Worm (Caenorhabditis elegans) whole organism, L2 larva: ENCODE results near the gene C18H7.1.

Experiments
- C34F6.9 ChIP-seq: fragments of 150-350 bp; optimal IDR thresholded peaks from 2 replicates; lab custom pipeline; 2014; ENCODE audit warnings: missing biosample characterization, missing genetic modification characterization
- F13H6.1 ChIP-seq: sonication (generic microtip); optimal IDR thresholded peaks from 2 replicates; lab custom pipeline; 2016; ENCODE audit warnings: missing genetic modification characterization, missing compliant biosample characterization
- Y55F3AM.14 ChIP-seq: fragments of 200-800 bp; sonication (Bioruptor generic); optimal IDR thresholded peaks from 2 replicates; lab custom pipeline; 2018; ENCODE audit warnings: mild to moderate bottlenecking, missing genetic modification characterization, missing compliant biosample characterization
- ZK546.5 ChIP-seq: sonication (generic microtip); optimal IDR thresholded peaks from 2 replicates; lab custom pipeline; 2017; ENCODE audit warnings: missing biosample characterization, missing genetic modification characterization
- alr-1 ChIP-seq: fragments of 150-350 bp; optimal IDR thresholded peaks from 2 replicates; lab custom pipeline; 2014; ENCODE audit warnings: missing biosample characterization, missing genetic modification characterization
- aly-2 ChIP-seq: fragments of 150-350 bp; optimal IDR thresholded peaks from 2 replicates; lab custom pipeline; 2014; ENCODE audit warnings: missing biosample characterization, missing genetic modification characterization
- ama-1 ChIP-seq: fragments of 150-350 bp; optimal IDR thresholded peaks from 2 replicates; lab custom pipeline; 2018; ENCODE audit warnings: inconsistent platforms
- ceh-16 ChIP-seq: fragments of 150-350 bp; optimal IDR thresholded peaks from 2 replicates; lab custom pipeline; 2014; ENCODE audit warnings: missing biosample characterization, missing genetic modification characterization
- ceh-82 ChIP-seq: fragments of 150-350 bp; optimal IDR thresholded peaks from 2 replicates; lab custom pipeline; 2014; ENCODE audit warnings: missing biosample characterization, missing genetic modification characterization
- egl-27 ChIP-seq: sonication (generic microtip); optimal IDR thresholded peaks from 3 replicates; lab custom pipeline; 2017; ENCODE audit warnings: missing biosample characterization, missing genetic modification reagents, missing genetic modification characterization
- elt-3 ChIP-seq: sonication (generic microtip); optimal IDR thresholded peaks from 2 replicates; lab custom pipeline; 2017; ENCODE audit warnings: missing biosample characterization, missing genetic modification characterization
- fos-1 ChIP-seq: fragments of 150-350 bp; optimal IDR thresholded peaks from 2 replicates; lab custom pipeline; 2014; ENCODE audit warnings: missing biosample characterization, missing genetic modification characterization
- gmeb-1 ChIP-seq: fragments of 150-350 bp; optimal IDR thresholded peaks from 2 replicates; lab custom pipeline; 2014; ENCODE audit warnings: missing biosample characterization, missing genetic modification characterization
- lin-11 ChIP-seq: fragments of 150-350 bp; sonication (generic microtip); optimal IDR thresholded peaks from 2 replicates; lab custom pipeline; 2014; ENCODE audit warnings: missing biosample characterization, missing genetic modification characterization, inconsistent platforms, mixed read lengths
- lin-13 ChIP-seq: fragments of 150-350 bp; optimal IDR thresholded peaks from 2 replicates; lab custom pipeline; 2014; ENCODE audit warnings: missing biosample characterization, missing genetic modification reagents, missing genetic modification characterization
- lin-39 ChIP-seq: fragments of 150-350 bp; optimal IDR thresholded peaks from 2 replicates; lab custom pipeline; 2014; ENCODE audit warnings: missing biosample characterization, missing genetic modification reagents, missing genetic modification characterization
- mab-5 ChIP-seq: fragments of 150-350 bp; optimal IDR thresholded peaks from 2 replicates; lab custom pipeline; 2014; ENCODE audit warnings: missing biosample characterization, missing genetic modification characterization
- mdl-1 ChIP-seq, 2 experiments: fragments of 150-350 bp in 1 of 2; sonication (generic microtip) in 1 of 2; optimal IDR thresholded peaks; 2 replicates each; lab custom pipeline; 2017; ENCODE audit warnings: missing biosample characterization in 2 of 2, missing genetic modification characterization in 2 of 2
- nhr-10 ChIP-seq: sonication (generic microtip); optimal IDR thresholded peaks from 2 replicates; lab custom pipeline; 2017; ENCODE audit warnings: missing biosample characterization, missing genetic modification characterization
- nhr-11 ChIP-seq: fragments of 150-350 bp; optimal IDR thresholded peaks from 2 replicates; lab custom pipeline; 2014; ENCODE audit warnings: missing biosample characterization, missing genetic modification characterization
- nhr-129 ChIP-seq: fragments of 150-350 bp; optimal IDR thresholded peaks from 2 replicates; lab custom pipeline; 2014; ENCODE audit warnings: missing biosample characterization, missing genetic modification characterization
- nhr-25 ChIP-seq: fragments of 150-350 bp; sonication (generic microtip); optimal IDR thresholded peaks from 3 replicates; lab custom pipeline; 2014; ENCODE audit warnings: missing biosample characterization, missing genetic modification characterization
- nhr-6 ChIP-seq: fragments of 150-350 bp; optimal IDR thresholded peaks from 2 replicates; lab custom pipeline; 2014; ENCODE audit warnings: missing biosample characterization, missing genetic modification characterization
- peb-1 ChIP-seq: fragments of 150-350 bp; optimal IDR thresholded peaks from 2 replicates; lab custom pipeline; 2014; ENCODE audit warnings: missing biosample characterization, missing genetic modification characterization
- sem-4 ChIP-seq: fragments of 150-350 bp; optimal IDR thresholded peaks from 2 replicates; lab custom pipeline; 2014; ENCODE audit warnings: missing biosample characterization, missing genetic modification reagents, missing genetic modification characterization
- skn-1 ChIP-seq: sonication (generic microtip); optimal IDR thresholded peaks from 2 replicates; lab custom pipeline; 2017; ENCODE audit warnings: missing biosample characterization, missing genetic modification characterization
- sma-3 ChIP-seq: sonication (generic microtip); optimal IDR thresholded peaks from 2 replicates; lab custom pipeline; 2016; ENCODE audit warnings: missing genetic modification reagents, missing genetic modification characterization, missing compliant biosample characterization
- sma-9 ChIP-seq, 2 experiments: fragments of 150-350 bp in 1 of 2; sonication (generic microtip) in 1 of 2; optimal IDR thresholded peaks; 2 replicates each; lab custom pipeline; 2014 to 2016; ENCODE audit warnings: missing genetic modification characterization in 2 of 2, mild to moderate bottlenecking in 1 of 2, missing biosample characterization in 1 of 2, missing compliant biosample characterization in 1 of 2, missing genetic modification reagents in 1 of 2, moderate library complexity in 1 of 2
- unc-62 ChIP-seq: fragments of 150-350 bp; optimal IDR thresholded peaks from 2 replicates; lab custom pipeline; 2014; ENCODE audit warnings: missing biosample characterization, missing genetic modification reagents, missing genetic modification characterization
- zag-1 ChIP-seq: fragments of 150-350 bp; optimal IDR thresholded peaks from 2 replicates; lab custom pipeline; 2014; ENCODE audit warnings: missing biosample characterization, missing genetic modification characterization
- ztf-1 ChIP-seq: fragments of 200-800 bp; sonication (Bioruptor generic); conservative IDR thresholded peaks from 2 replicates; pipeline ENCODE4 v1.3.6; 2022; ENCODE audit warnings: missing genetic modification characterization, missing compliant biosample characterization
- ztf-4 ChIP-seq: fragments of 150-350 bp; optimal IDR thresholded peaks from 2 replicates; lab custom pipeline; 2014; ENCODE audit warnings: missing biosample characterization, missing genetic modification characterization

C18H7.1 gene

DNA sequence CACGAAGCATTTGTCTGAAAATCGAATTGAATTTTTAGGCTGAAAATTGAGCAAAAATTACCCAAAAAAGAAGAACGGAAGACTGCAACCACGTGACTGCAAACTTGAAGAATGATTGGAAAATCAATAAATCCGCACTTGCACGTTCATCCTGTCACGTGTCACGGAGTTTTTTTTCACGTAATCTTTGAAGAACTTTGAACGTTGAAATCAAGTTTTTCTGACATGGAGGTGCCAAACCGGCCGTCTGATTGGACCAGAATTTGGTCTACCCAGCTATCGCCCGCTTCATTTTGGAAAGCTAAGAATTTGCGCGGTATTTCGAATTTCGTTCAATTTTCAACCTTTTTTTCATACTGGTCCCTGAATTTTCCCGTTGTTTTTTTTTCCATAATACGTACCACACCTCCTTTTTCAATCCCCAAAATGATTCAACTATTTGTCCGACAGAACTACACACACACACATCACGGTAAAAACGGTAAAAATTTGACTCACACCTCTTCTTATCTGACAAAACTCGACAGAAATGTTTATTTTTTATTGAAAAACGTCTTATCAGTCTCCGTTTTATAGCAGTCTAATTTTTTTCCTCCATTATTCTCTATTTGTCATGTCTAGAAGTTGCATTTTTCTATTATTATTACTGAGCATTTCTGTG is 18.9 kb upstream of the C18H7.1 start, which contains the start of the genes C18H7.7 and C18H7.11:
C18H7.7 (minus strand) TSS at position 101 of the 661 bp plus-strand sequence.
C18H7.11 (plus strand) TSS at position 611 of the 661 bp plus-strand sequence.
- peak; percentile 79 for TF ChIP-seq fos-1
- TF ChIP-seq ZK546.5 (tag; lab: Kevin White, UChicago): no peak
- TF ChIP-seq, all 48 proteins: peak for 1

- TF ChIP-seq lin-13 (GFP tag; lab: Kevin White, UChicago): no peak
- TF ChIP-seq, all 48 proteins: peak for 0
Observed at ce11 chrIV:601595-601994, 13.7 kb upstream of the C18H7.1 start, which contains the start of gene srt-59. TSS of gene srt-59 (minus strand) at chrIV:601695.

DNA sequence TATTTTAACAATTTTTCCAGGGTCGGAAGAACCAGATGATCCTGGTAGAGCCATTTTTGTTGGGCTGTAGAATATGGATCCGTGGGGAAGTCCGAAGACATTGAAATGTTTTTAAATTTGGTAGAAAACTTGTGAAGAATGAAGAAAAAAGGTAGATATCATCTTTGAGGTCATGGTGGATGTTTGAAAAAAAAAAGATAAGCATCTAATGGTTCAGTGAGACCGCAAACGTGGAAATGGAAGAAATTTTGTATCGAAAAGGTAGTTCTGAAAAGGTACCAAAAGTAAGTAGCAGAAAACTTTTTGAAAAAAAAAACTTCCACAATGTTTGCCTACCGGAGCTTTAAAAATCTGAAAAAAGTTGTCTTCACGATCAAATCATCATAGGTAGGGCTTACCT is 11.8 kb upstream of the C18H7.1 start, which contains the start of gene prmt-4:
prmt-4 (minus strand) TSS at position 101 of the 400 bp plus-strand sequence.
- TF ChIP-seq lin-39 (no peak), sma-9 (GFP tag; optimal IDR thresholded peaks at IDR 0.05; lab: Kevin White, UChicago) (no peak), sma-9 (tag; optimal IDR thresholded peaks at IDR 0.05; lab: Kevin White, UChicago) (no peak), elt-3 (tag; lab: Kevin White, UChicago) (no peak), ztf-1 (GFP tag; lab: Robert Waterston, UW) (no peak), fos-1 (no peak), alr-1 (tag; lab: Kevin White, UChicago) (no peak), nhr-6 (no peak), C34F6.9 (tag; lab: Kevin White, UChicago) (no peak), ceh-16 (tag; lab: Kevin White, UChicago) (no peak), sma-3 (GFP tag; lab: Kevin White, UChicago) (no peak), ztf-4 (tag; lab: Kevin White, UChicago) (no peak), nhr-25 (tag; lab: Kevin White, UChicago) (no peak), egl-27 (tag; lab: Kevin White, UChicago) (no peak), mab-5 (no peak), ama-1 (lab: Kevin White, UChicago) (no peak), gmeb-1 (tag; lab: Kevin White, UChicago) (no peak), nhr-11 (no peak), F13H6.1 (tag; lab: Kevin White, UChicago) (no peak), lin-11 (no peak), unc-62 (no peak)

- TF ChIP-seq mdl-1 (tag; optimal IDR thresholded peaks at IDR 0.05; lab: Kevin White, UChicago) (no peak), Y55F3AM.14 (no peak), ceh-82 (tag; lab: Kevin White, UChicago) (no peak), peb-1 (tag; lab: Kevin White, UChicago) (no peak), zag-1 (tag; lab: Kevin White, UChicago) (no peak), sem-4 (tag; lab: Kevin White, UChicago) (no peak)
Observed at ce11 chrIV:604144-604543, 11.2 kb upstream of the C18H7.1 start, which contains the start of gene col-102. TSS of gene col-102 (plus strand) at chrIV:604444.

ce11 chrIV:604817-605216 is 10.5 kb upstream of the C18H7.1 start:
- TF ChIP-seq sma-3 (GFP tag; lab: Kevin White, UChicago) (no peak), aly-2 (tag; lab: Kevin White, UChicago) (no peak), nhr-129 (tag; lab: Kevin White, UChicago) (no peak), alr-1 (tag; lab: Kevin White, UChicago) (no peak), ztf-4 (tag; lab: Kevin White, UChicago) (no peak), unc-62 (no peak)

ce11 chrIV:605431-605830 is 9.9 kb upstream of the C18H7.1 start:
- TF ChIP-seq fos-1: no peak
- no peak for TF ChIP-seq peb-1 (tag; lab: Kevin White, UChicago)
- TF ChIP-seq nhr-10: no peak
- TF ChIP-seq skn-1 (tag; lab: Kevin White, UChicago): no peak
